Fruit fly (Drosophila melanogaster): ENCODE measurements around the gene Arfip.

DNA sequence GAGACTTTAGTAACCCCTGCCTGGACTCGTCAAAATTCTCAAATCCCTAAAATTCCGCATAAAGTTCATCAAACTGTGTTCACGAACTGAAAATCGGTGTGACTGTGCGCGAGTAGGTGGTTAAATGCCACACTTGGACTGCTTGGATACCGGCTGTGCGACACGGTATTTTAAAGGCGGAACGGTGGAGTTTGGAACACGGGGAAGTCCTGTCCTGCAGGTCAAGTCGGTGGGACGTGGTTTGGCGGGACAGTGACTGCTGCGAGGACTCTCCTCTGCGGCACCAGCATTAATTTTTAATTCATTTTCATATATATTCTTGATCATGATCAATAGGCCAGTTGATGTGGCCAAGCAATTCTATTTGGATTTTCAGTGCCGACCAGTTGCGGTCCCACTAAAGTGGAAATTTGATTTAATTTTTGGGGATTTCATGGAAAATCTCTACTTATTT, at the start of gene Arfip, which contains the start of gene CG17721:
- TF ChIP-seq psq (optimal IDR thresholded peaks at IDR 0.05) (no peak), pan (optimal IDR thresholded peaks at IDR 0.05) (no peak)

All from whole organism.